Worm (Caenorhabditis elegans) whole organism, midembryonic: ENCODE measurements around the gene exos-8.

Experiments used
- T22C8.4 ChIP-seq: fragments of 200-800 bp; sonication (Bioruptor generic); IDR thresholded peaks from 2 replicates; pipeline ENCODE4 v1.3.6; 2022; ENCODE audit warnings: missing genetic modification characterization, missing compliant biosample characterization
- cog-1 ChIP-seq: sonication (generic microtip); optimal IDR thresholded peaks from 2 replicates; lab custom pipeline; 2016; ENCODE audit warnings: missing genetic modification characterization, missing compliant biosample characterization
- flt-1 ChIP-seq: fragments of 200-800 bp; sonication (Bioruptor generic); IDR thresholded peaks from 2 replicates; pipeline ENCODE4 v1.3.6; 2022; ENCODE audit warnings: missing genetic modification characterization, missing compliant biosample characterization
- klf-2 ChIP-seq: fragments of 200-800 bp; sonication (Bioruptor generic); conservative IDR thresholded peaks from 2 replicates; pipeline ENCODE4 v1.3.6; 2022; ENCODE audit warnings: missing genetic modification reagents, missing genetic modification characterization, missing compliant biosample characterization
- med-1 ChIP-seq: sonication (generic microtip); optimal IDR thresholded peaks from 2 replicates; lab custom pipeline; 2017; ENCODE audit warnings: missing genetic modification characterization, mild to moderate bottlenecking, missing compliant biosample characterization, antibody characterized with exemption, missing genetic modification reagents; ENCODE audit not compliant: insufficient read depth
- tab-1 ChIP-seq: fragments of 200-800 bp; sonication (Bioruptor generic); IDR thresholded peaks from 2 replicates; pipeline ENCODE4 v1.3.6; 2022; ENCODE audit warnings: missing genetic modification characterization, missing compliant biosample characterization
- ztf-29 ChIP-seq: fragments of 200-800 bp; sonication (Bioruptor generic); IDR thresholded peaks from 2 replicates; pipeline ENCODE4 v1.3.6; 2022; ENCODE audit warnings: missing genetic modification reagents, missing genetic modification characterization, missing compliant biosample characterization

- TF ChIP-seq tab-1 (GFP tag; lab: Robert Waterston, UW) (no peak), flt-1 (GFP tag; lab: Robert Waterston, UW) (no peak), ztf-29 (no peak), cog-1 (tag; lab: Kevin White, UChicago) (no peak), med-1 (GFP tag; lab: Kevin White, UChicago) (no peak), T22C8.4 (no peak), klf-2 (GFP tag; lab: Robert Waterston, UW) (no peak)
These were observed 31.0 kb downstream of the exos-8 start for ce11 chrII:6772482-6772881.
